Fruit fly (Drosophila melanogaster) whole organism, adult: ENCODE data around the gene Spn88Ea.

Source experiments
- CG11617 ChIP-seq: fragments of 200-800 bp; sonication (Bioruptor generic); optimal IDR thresholded peaks from 2 replicates; lab custom pipeline; 2017; ENCODE audit warnings: mild to moderate bottlenecking, missing biosample characterization, missing genetic modification reagents, missing genetic modification characterization
- CG12768 ChIP-seq: fragments of 200-800 bp; sonication (Bioruptor generic); optimal IDR thresholded peaks from 2 replicates; lab custom pipeline; 2017; ENCODE audit warnings: missing biosample characterization, missing genetic modification characterization, mild to moderate bottlenecking, moderate library complexity, missing genetic modification reagents
- CG14711 ChIP-seq: fragments of 200-800 bp; sonication (Bioruptor generic); optimal IDR thresholded peaks from 2 replicates; lab custom pipeline; 2018; ENCODE audit warnings: missing biosample characterization, mild to moderate bottlenecking, missing genetic modification characterization, moderate library complexity
- CG1620 ChIP-seq: fragments of 200-800 bp; sonication (Bioruptor generic); optimal IDR thresholded peaks from 2 replicates; lab custom pipeline; 2016; ENCODE audit warnings: missing biosample characterization, missing genetic modification characterization
- CG33017 ChIP-seq: fragments of 200-800 bp; sonication (Bioruptor generic); optimal IDR thresholded peaks from 2 replicates; lab custom pipeline; 2018; ENCODE audit warnings: missing biosample characterization, mild to moderate bottlenecking, missing genetic modification characterization, moderate library complexity
- CG5204 ChIP-seq: fragments of 200-800 bp; sonication (Bioruptor generic); optimal IDR thresholded peaks from 2 replicates; lab custom pipeline; 2016; ENCODE audit warnings: missing biosample characterization, missing genetic modification characterization
- CG7045 ChIP-seq: fragments of 200-800 bp; sonication (Bioruptor generic); optimal IDR thresholded peaks from 2 replicates; lab custom pipeline; 2017; ENCODE audit warnings: missing biosample characterization, mild to moderate bottlenecking, missing genetic modification characterization
- CG7101 ChIP-seq: fragments of 200-800 bp; sonication (Bioruptor generic); optimal IDR thresholded peaks from 2 replicates; lab custom pipeline; 2018; ENCODE audit warnings: missing biosample characterization, mild to moderate bottlenecking, missing genetic modification characterization, moderate library complexity
- Clk ChIP-seq: fragments of 200-800 bp; sonication (Bioruptor generic); optimal IDR thresholded peaks from 2 replicates; lab custom pipeline; 2017; ENCODE audit warnings: missing biosample characterization, missing genetic modification characterization
- Crg-1 ChIP-seq: fragments of 200-800 bp; sonication (Bioruptor generic); optimal IDR thresholded peaks from 2 replicates; lab custom pipeline; 2016; ENCODE audit warnings: missing biosample characterization, missing genetic modification characterization
- Hr96 ChIP-seq: fragments of 200-800 bp; sonication (Bioruptor generic); optimal IDR thresholded peaks from 2 replicates; lab custom pipeline; 2016; ENCODE audit warnings: missing biosample characterization, missing genetic modification characterization
- Mnt ChIP-seq: fragments of 200-800 bp; sonication (Bioruptor generic); optimal IDR thresholded peaks from 2 replicates; lab custom pipeline; 2016; ENCODE audit warnings: missing biosample characterization, mild to moderate bottlenecking, missing genetic modification characterization
- bab1 ChIP-seq: fragments of 200-800 bp; sonication (Bioruptor generic); optimal IDR thresholded peaks from 3 replicates; lab custom pipeline; 2019; ENCODE audit warnings: missing biosample characterization, mild to moderate bottlenecking, missing genetic modification characterization, moderate library complexity
- cic ChIP-seq: fragments of 200-800 bp; sonication (Bioruptor generic); optimal IDR thresholded peaks from 2 replicates; lab custom pipeline; 2017; ENCODE audit warnings: missing biosample characterization, mild to moderate bottlenecking, missing genetic modification characterization, moderate library complexity
- cnc ChIP-seq, 2 experiments: fragments of >200 bp; optimal IDR thresholded peaks; 2 replicates each; lab custom pipeline; 2017
- kay ChIP-seq: fragments of 200-800 bp; sonication (Bioruptor generic); peaks from one replicate; lab custom pipeline; 2016; ENCODE audit warnings: missing biosample characterization, missing genetic modification characterization, borderline replicate concordance
- ovo ChIP-seq: fragments of 200-800 bp; sonication (Bioruptor generic); optimal IDR thresholded peaks from 2 replicates; lab custom pipeline; 2016; ENCODE audit warnings: missing biosample characterization, missing genetic modification characterization
- pad ChIP-seq: fragments of 200-800 bp; sonication (Bioruptor generic); optimal IDR thresholded peaks from 3 replicates; lab custom pipeline; 2017; ENCODE audit warnings: missing biosample characterization, missing genetic modification characterization, mild to moderate bottlenecking, moderate library complexity, missing genetic modification reagents
- tj ChIP-seq: fragments of 200-800 bp; sonication (Bioruptor generic); optimal IDR thresholded peaks from 3 replicates; lab custom pipeline; 2017; ENCODE audit warnings: missing biosample characterization, mild to moderate bottlenecking, missing genetic modification characterization, moderate library complexity
- toe ChIP-seq: fragments of 200-800 bp; sonication (Bioruptor generic); optimal IDR thresholded peaks from 2 replicates; lab custom pipeline; 2016; ENCODE audit warnings: missing biosample characterization, missing genetic modification characterization

Spn88Ea gene

dm6 chr3R:15243046-15243356 lies 36.8 kb upstream of the Spn88Ea start:
- TF ChIP-seq kay (GFP tag; lab: Kevin White, UChicago) (peak; percentile 51), cic (GFP tag; lab: Kevin White, UChicago) (no peak)

DNA sequence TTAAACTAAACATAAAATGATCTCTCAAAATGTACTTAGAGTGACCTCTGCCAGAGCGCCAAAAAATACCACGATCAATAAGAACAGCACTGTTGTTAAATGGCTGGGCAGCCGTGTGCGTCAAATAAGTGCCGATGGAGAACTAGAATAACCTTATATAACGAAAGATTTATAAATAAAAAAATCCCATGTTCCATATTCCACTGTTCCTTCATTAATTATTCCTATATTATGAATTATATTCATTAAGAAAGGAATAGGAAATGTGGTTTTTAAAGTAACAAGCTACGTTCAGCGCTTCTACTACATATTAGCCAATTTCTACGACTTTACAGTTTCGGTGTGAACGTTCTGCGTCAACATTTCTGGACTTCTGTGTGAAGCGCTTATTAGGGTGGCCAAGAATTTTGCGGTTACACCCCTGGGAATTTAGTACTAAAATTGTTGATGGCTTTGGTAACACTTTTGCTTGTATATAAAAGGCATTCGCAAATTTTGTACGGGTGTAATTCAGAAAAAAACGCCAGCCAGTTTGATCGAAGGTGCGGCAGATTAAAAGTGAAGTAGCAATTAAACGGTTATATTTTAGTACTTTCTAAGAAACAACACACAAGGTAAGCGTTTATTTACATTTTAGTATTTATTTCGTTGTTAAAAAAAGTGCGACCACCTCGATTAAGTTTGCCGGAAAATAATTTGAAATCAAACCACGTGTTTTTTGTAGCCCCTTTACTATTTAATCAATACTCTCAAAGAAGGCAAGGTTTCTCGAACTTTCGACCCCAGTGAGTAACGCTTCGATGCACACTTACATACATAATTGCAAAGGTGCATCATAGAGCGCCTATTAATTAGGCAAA lies 36.2 kb upstream of the Spn88Ea start, which contains the start of the genes tefu and Hsc70-4:
TSS of gene tefu (minus strand) at position 51 of the 860 bp plus-strand sequence.
TSS of gene Hsc70-4 (plus strand) at position 502 of the 860 bp plus-strand sequence.
- peak; percentile 69 for TF ChIP-seq bab1 (GFP tag; lab: Kevin White, UChicago)
- TF ChIP-seq Hr96, result peak; percentile 51
- TF ChIP-seq CG1620 (GFP tag; lab: Kevin White, UChicago), result peak; percentile 53
- TF ChIP-seq tj (GFP tag; lab: Kevin White, UChicago), result peak; percentile 52
- TF ChIP-seq CG33017 (tag; lab: Kevin White, UChicago), result peak; percentile 0
- TF ChIP-seq pad (GFP tag; lab: Kevin White, UChicago), result peak; percentile 28
- peak; percentile 41 for TF ChIP-seq CG7045 (GFP tag; lab: Kevin White, UChicago)
- TF ChIP-seq ovo (GFP tag; lab: Kevin White, UChicago), result peak; percentile 35
- TF ChIP-seq cic (GFP tag; lab: Kevin White, UChicago), result peak; percentile 80
- peak; percentile 82 for TF ChIP-seq CG5204
- TF ChIP-seq toe (GFP tag; lab: Kevin White, UChicago), result peak; percentile 83
- TF ChIP-seq cnc (optimal IDR thresholded peaks at IDR 0.05; lab: Kevin White, UChicago), result no peak
- TF ChIP-seq CG11617 (GFP tag; lab: Kevin White, UChicago), result peak; percentile 42
- peak; percentile 55 for TF ChIP-seq CG7101 (tag; lab: Kevin White, UChicago)
- TF ChIP-seq Clk (GFP tag; lab: Kevin White, UChicago), result peak; percentile 62
- TF ChIP-seq Mnt (GFP tag; lab: Kevin White, UChicago), result peak; percentile 93
- TF ChIP-seq CG12768 (GFP tag; lab: Kevin White, UChicago), result no peak
- no peak for TF ChIP-seq Crg-1 (GFP tag; lab: Kevin White, UChicago)
- no peak for TF ChIP-seq CG14711 (tag; lab: Kevin White, UChicago)
- no peak for TF ChIP-seq kay (GFP tag; lab: Kevin White, UChicago)

- TF ChIP-seq CG1620 (GFP tag; lab: Kevin White, UChicago) (no peak), Mnt (GFP tag; lab: Kevin White, UChicago) (no peak), CG11617 (GFP tag; lab: Kevin White, UChicago) (no peak), Clk (GFP tag; lab: Kevin White, UChicago) (no peak), ovo (GFP tag; lab: Kevin White, UChicago) (no peak), CG33017 (tag; lab: Kevin White, UChicago) (no peak), pad (GFP tag; lab: Kevin White, UChicago) (no peak), Crg-1 (GFP tag; lab: Kevin White, UChicago) (no peak), tj (GFP tag; lab: Kevin White, UChicago) (no peak), cic (GFP tag; lab: Kevin White, UChicago) (no peak), toe (GFP tag; lab: Kevin White, UChicago) (no peak), CG12768 (GFP tag; lab: Kevin White, UChicago) (no peak), bab1 (GFP tag; lab: Kevin White, UChicago) (no peak), Hr96 (no peak), CG7101 (tag; lab: Kevin White, UChicago) (no peak), CG5204 (no peak), CG7045 (GFP tag; lab: Kevin White, UChicago) (no peak)
Measured at dm6 chr3R:15231635-15232138, 25.4 kb upstream of the Spn88Ea start.

DNA sequence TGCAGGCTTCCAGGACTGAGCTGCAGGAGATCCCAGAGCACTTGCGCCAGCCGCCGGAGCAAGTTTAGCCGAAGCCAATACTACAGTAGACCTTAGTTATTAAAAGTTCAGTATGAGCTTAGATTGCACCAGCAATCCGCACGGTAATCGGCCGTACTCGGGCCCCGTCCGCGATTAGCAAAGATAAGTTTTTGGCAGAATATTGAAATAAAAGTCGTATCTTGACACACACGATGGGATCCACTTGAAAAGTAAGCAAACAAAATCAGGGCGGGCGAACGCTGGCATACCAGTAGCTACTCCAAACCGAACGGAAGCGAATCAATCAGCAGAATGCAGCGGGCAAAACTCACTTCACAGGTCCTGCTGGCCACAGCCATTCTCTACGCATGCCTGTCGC lies 24.0 kb upstream of the Spn88Ea start, which contains the start of gene CG34316:
TSS of gene CG34316 (plus strand) at position 301 of the 400 bp plus-strand sequence.
- TF ChIP-seq CG7045 (GFP tag; lab: Kevin White, UChicago), result no peak
- no peak for TF ChIP-seq CG14711 (tag; lab: Kevin White, UChicago)

DNA sequence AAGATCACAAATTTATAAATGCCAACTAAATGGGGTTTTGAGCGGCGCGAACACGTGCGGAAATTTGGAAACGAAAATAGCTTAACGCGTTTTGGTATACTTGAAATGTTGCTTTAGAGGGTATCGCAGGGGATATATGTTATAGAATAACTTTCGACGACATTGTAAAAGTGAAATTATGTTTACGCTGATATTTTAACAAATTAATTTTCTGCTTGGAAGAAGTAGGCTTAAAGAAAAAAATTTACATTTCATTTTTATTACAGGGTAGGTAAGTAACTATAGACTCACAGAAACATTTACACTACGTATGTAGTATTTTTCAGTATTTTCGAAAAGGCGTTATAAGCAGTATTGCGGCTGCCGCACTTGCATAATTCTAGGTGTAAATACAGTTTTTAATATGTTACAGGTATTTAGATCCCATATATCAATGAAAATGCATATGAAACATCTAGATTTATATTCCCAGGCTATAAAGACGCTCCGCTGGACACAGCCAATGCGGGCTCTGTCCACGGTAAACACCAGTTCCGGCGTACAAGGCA lies 23.2 kb upstream of the Spn88Ea start, which contains the start of the genes Art3 and mRpS10:
TSS of gene Art3 (minus strand) at position 80 of the 548 bp plus-strand sequence.
TSS of gene mRpS10 (plus strand) at position 337 of the 548 bp plus-strand sequence.
- peak; percentile 99 for TF ChIP-seq Mnt (GFP tag; lab: Kevin White, UChicago)
- TF ChIP-seq CG11617 (GFP tag; lab: Kevin White, UChicago), result peak; percentile 99
- peak; percentile 99 for TF ChIP-seq Clk (GFP tag; lab: Kevin White, UChicago)
- TF ChIP-seq CG7101 (tag; lab: Kevin White, UChicago), result peak; percentile 100
- TF ChIP-seq kay (GFP tag; lab: Kevin White, UChicago), result no peak
- peak; percentile 100 for TF ChIP-seq toe (GFP tag; lab: Kevin White, UChicago)
- peak; percentile 99 for TF ChIP-seq Crg-1 (GFP tag; lab: Kevin White, UChicago)
- TF ChIP-seq cic (GFP tag; lab: Kevin White, UChicago), result peak; percentile 89
- TF ChIP-seq Hr96, result no peak
- peak; percentile 98 for TF ChIP-seq ovo (GFP tag; lab: Kevin White, UChicago)
- TF ChIP-seq tj (GFP tag; lab: Kevin White, UChicago), result peak; percentile 94
- peak; percentile 100 for TF ChIP-seq bab1 (GFP tag; lab: Kevin White, UChicago)
- peak; percentile 100 for TF ChIP-seq CG7045 (GFP tag; lab: Kevin White, UChicago)
- TF ChIP-seq CG14711 (tag; lab: Kevin White, UChicago), result peak; percentile 99
- peak; percentile 96 for TF ChIP-seq pad (GFP tag; lab: Kevin White, UChicago)
- peak; percentile 100 for TF ChIP-seq CG12768 (GFP tag; lab: Kevin White, UChicago)
- TF ChIP-seq cnc (optimal IDR thresholded peaks at IDR 0.05; lab: Kevin White, UChicago), result no peak
- TF ChIP-seq CG5204, result peak; percentile 100
- peak; percentile 100 for TF ChIP-seq CG33017 (tag; lab: Kevin White, UChicago)
- TF ChIP-seq CG1620 (GFP tag; lab: Kevin White, UChicago), result peak; percentile 99
